Worm (Caenorhabditis elegans) whole organism, L4/young adult: ENCODE results near the gene F11E6.4.

Source experiments
- W03F9.2 ChIP-seq: fragments of 150-350 bp; optimal IDR thresholded peaks from 2 replicates; lab custom pipeline; 2014; ENCODE audit warnings: missing biosample characterization, missing genetic modification characterization
- dao-5 ChIP-seq: sonication (generic microtip); optimal IDR thresholded peaks from 2 replicates; lab custom pipeline; 2016; ENCODE audit warnings: missing genotype, missing genetic modification characterization, moderate library complexity, missing compliant biosample characterization
- him-1 ChIP-seq: sonication (generic microtip); optimal IDR thresholded peaks from 2 replicates; lab custom pipeline; 2016; ENCODE audit warnings: missing genotype, missing genetic modification reagents, missing genetic modification characterization, missing compliant biosample characterization

Gene F11E6.4

ce11 chrIV:17453996-17454395, 16.2 kb downstream of the F11E6.4 start:
- TF ChIP-seq dao-5 (tag; lab: Kevin White, UChicago) (no peak), him-1 (tag; lab: Kevin White, UChicago) (no peak), W03F9.2 (tag; lab: Kevin White, UChicago) (no peak)

ce11 chrIV:17453200-17453599, 17.0 kb downstream of the F11E6.4 start:
- TF ChIP-seq W03F9.2 (tag; lab: Kevin White, UChicago) (no peak), him-1 (tag; lab: Kevin White, UChicago) (no peak), dao-5 (tag; lab: Kevin White, UChicago) (no peak)

ce11 chrIV:17450443-17450842, 19.7 kb downstream of the F11E6.4 start, which contains the start of gene F11E6.8:
Gene F11E6.8 (minus strand): TSS chrIV:17450543.
- TF ChIP-seq dao-5 (tag; lab: Kevin White, UChicago) (no peak), W03F9.2 (tag; lab: Kevin White, UChicago) (no peak), him-1 (tag; lab: Kevin White, UChicago) (no peak)

ce11 chrIV:17448319-17448718, 21.8 kb downstream of the F11E6.4 start:
- TF ChIP-seq W03F9.2 (tag; lab: Kevin White, UChicago) (no peak), dao-5 (tag; lab: Kevin White, UChicago) (no peak), him-1 (tag; lab: Kevin White, UChicago) (no peak)

- TF ChIP-seq him-1 (tag; lab: Kevin White, UChicago) = no peak
- TF ChIP-seq W03F9.2 (tag; lab: Kevin White, UChicago) = no peak
- no peak for TF ChIP-seq dao-5 (tag; lab: Kevin White, UChicago)
These were observed 27.7 kb downstream of the F11E6.4 start, which contains the start of gene F11E6.11 for ce11 chrIV:17442503-17442902. Gene F11E6.11 (plus strand): TSS chrIV:17442827.

- TF ChIP-seq W03F9.2 (tag; lab: Kevin White, UChicago) (no peak), him-1 (tag; lab: Kevin White, UChicago) (no peak), dao-5 (tag; lab: Kevin White, UChicago) (no peak)
These were observed 28.9 kb downstream of the F11E6.4 start for ce11 chrIV:17441260-17441659.

ce11 chrIV:17440417-17440816, 29.7 kb downstream of the F11E6.4 start, which contains the start of gene F08A7.1:
Gene F08A7.1 (plus strand): TSS chrIV:17440607.
- TF ChIP-seq W03F9.2 (tag; lab: Kevin White, UChicago) (no peak), dao-5 (tag; lab: Kevin White, UChicago) (no peak), him-1 (tag; lab: Kevin White, UChicago) (no peak)

- no peak for TF ChIP-seq him-1 (tag; lab: Kevin White, UChicago)
- TF ChIP-seq dao-5 (tag; lab: Kevin White, UChicago) = no peak
- TF ChIP-seq W03F9.2 (tag; lab: Kevin White, UChicago) = no peak
These were observed 30.2 kb downstream of the F11E6.4 start, which contains the start of gene C06A12.19 for ce11 chrIV:17440001-17440400. Gene C06A12.19 (minus strand): TSS chrIV:17440101.

ce11 chrIV:17437038-17437437, 33.1 kb downstream of the F11E6.4 start, which contains the start of gene C06A12.8:
Gene C06A12.8 (plus strand): TSS chrIV:17437338.
- no peak for TF ChIP-seq dao-5 (tag; lab: Kevin White, UChicago)
- no peak for TF ChIP-seq W03F9.2 (tag; lab: Kevin White, UChicago)
- no peak for TF ChIP-seq him-1 (tag; lab: Kevin White, UChicago)

- TF ChIP-seq him-1 (tag; lab: Kevin White, UChicago) (no peak), dao-5 (tag; lab: Kevin White, UChicago) (no peak), W03F9.2 (tag; lab: Kevin White, UChicago) (no peak)
These were observed 33.6 kb downstream of the F11E6.4 start, which contains the start of gene gcy-27 for ce11 chrIV:17436552-17436951. Gene gcy-27 (minus strand): TSS chrIV:17436652.

- TF ChIP-seq him-1 (tag; lab: Kevin White, UChicago) (no peak), dao-5 (tag; lab: Kevin White, UChicago) (no peak), W03F9.2 (tag; lab: Kevin White, UChicago) (no peak)
These were observed 34.9 kb downstream of the F11E6.4 start for ce11 chrIV:17435228-17435627.

ce11 chrIV:17432223-17432826, 37.8 kb downstream of the F11E6.4 start:
- TF ChIP-seq him-1 (tag; lab: Kevin White, UChicago) = no peak
- TF ChIP-seq dao-5 (tag; lab: Kevin White, UChicago) = no peak
- TF ChIP-seq W03F9.2 (tag; lab: Kevin White, UChicago) = no peak

- TF ChIP-seq him-1 (tag; lab: Kevin White, UChicago) (no peak), W03F9.2 (tag; lab: Kevin White, UChicago) (no peak), dao-5 (tag; lab: Kevin White, UChicago) (no peak)
These were observed 38.9 kb downstream of the F11E6.4 start, which contains the start of gene lact-6 for ce11 chrIV:17431287-17431686. Gene lact-6 (minus strand): TSS chrIV:17431387.

- TF ChIP-seq W03F9.2 (tag; lab: Kevin White, UChicago) (no peak), him-1 (tag; lab: Kevin White, UChicago) (no peak), dao-5 (tag; lab: Kevin White, UChicago) (no peak)
These were observed 42.7 kb downstream of the F11E6.4 start, which contains the start of gene C06A12.3 for ce11 chrIV:17427423-17427822. Gene C06A12.3 (plus strand): TSS chrIV:17427723.
